Worm (Caenorhabditis elegans) whole organism, young adult: ENCODE data around the gene C26B2.8.

Experiments used
- C17E4.6 ChIP-seq: fragments of 200-800 bp; sonication (Bioruptor generic); IDR thresholded peaks from 2 replicates; pipeline ENCODE4 v1.3.6; 2022; ENCODE audit warnings: missing genetic modification reagents, missing genetic modification characterization, missing compliant biosample characterization
- F10E7.11 ChIP-seq: sonication (generic microtip); optimal IDR thresholded peaks from 2 replicates; lab custom pipeline; 2017; ENCODE audit warnings: mild to moderate bottlenecking, missing genetic modification characterization, moderate library complexity, missing compliant biosample characterization
- F22D6.2 ChIP-seq: sonication (generic microtip); optimal IDR thresholded peaks from 2 replicates; lab custom pipeline; 2016; ENCODE audit warnings: mild to moderate bottlenecking, missing genetic modification characterization, missing compliant biosample characterization
- F33H1.4 ChIP-seq: fragments of 200-800 bp; sonication (Bioruptor generic); IDR thresholded peaks from 2 replicates; pipeline ENCODE4 v1.3.6; 2022; ENCODE audit warnings: missing genetic modification reagents, missing genetic modification characterization, missing compliant biosample characterization
- F37B4.10 ChIP-seq: fragments of 200-800 bp; sonication (Bioruptor generic); IDR thresholded peaks from 2 replicates; pipeline ENCODE4 v1.3.6; 2022; ENCODE audit warnings: missing genetic modification characterization, missing compliant biosample characterization
- F52B5.7 ChIP-seq: sonication (generic microtip); optimal IDR thresholded peaks from 2 replicates; lab custom pipeline; 2016; ENCODE audit warnings: mild to moderate bottlenecking, missing genetic modification characterization, missing compliant biosample characterization
- F55B11.4 ChIP-seq: sonication (generic microtip); optimal IDR thresholded peaks from 2 replicates; lab custom pipeline; 2016; ENCODE audit warnings: missing compliant biosample characterization, missing genetic modification characterization, borderline replicate concordance; ENCODE audit not compliant: insufficient read depth
- F57C9.4 ChIP-seq: sonication (generic microtip); optimal IDR thresholded peaks from 2 replicates; lab custom pipeline; 2017; ENCODE audit warnings: mild to moderate bottlenecking, missing genetic modification characterization, missing compliant biosample characterization
- T07F8.4 ChIP-seq: sonication (generic microtip); optimal IDR thresholded peaks from 2 replicates; lab custom pipeline; 2016; ENCODE audit warnings: mild to moderate bottlenecking, missing genetic modification characterization, moderate library complexity, missing compliant biosample characterization
- Y53F4B.3 ChIP-seq: fragments of 200-800 bp; sonication (Bioruptor generic); IDR thresholded peaks from 2 replicates; pipeline ENCODE4 v1.3.6; 2022; ENCODE audit warnings: missing genetic modification reagents, missing genetic modification characterization, missing compliant biosample characterization
- akir-1 ChIP-seq: fragments of 200-800 bp; sonication (Bioruptor generic); optimal IDR thresholded peaks from 2 replicates; lab custom pipeline; 2018; ENCODE audit warnings: mild to moderate bottlenecking, missing genetic modification characterization, moderate library complexity, missing compliant biosample characterization
- attf-6 ChIP-seq: fragments of 200-800 bp; sonication (Bioruptor generic); IDR thresholded peaks from 2 replicates; pipeline ENCODE4 v1.3.6; 2022; ENCODE audit warnings: missing genetic modification reagents, missing genetic modification characterization, missing compliant biosample characterization
- ceh-100 ChIP-seq: fragments of 200-800 bp; sonication (Bioruptor generic); IDR thresholded peaks from 2 replicates; pipeline ENCODE4 v1.3.6; 2022; ENCODE audit warnings: missing genetic modification reagents, missing genetic modification characterization, missing compliant biosample characterization
- ceh-27 ChIP-seq: fragments of 200-800 bp; sonication (Bioruptor generic); optimal IDR thresholded peaks from 2 replicates; lab custom pipeline; 2018; ENCODE audit warnings: mild to moderate bottlenecking, missing genetic modification characterization, moderate library complexity, missing compliant biosample characterization
- ceh-91 ChIP-seq: fragments of 200-800 bp; sonication (Bioruptor generic); IDR thresholded peaks from 2 replicates; pipeline ENCODE4 v1.3.6; 2022; ENCODE audit warnings: missing genetic modification reagents, missing genetic modification characterization, missing compliant biosample characterization
- chd-7 ChIP-seq: sonication (generic microtip); optimal IDR thresholded peaks from 2 replicates; lab custom pipeline; 2016; ENCODE audit warnings: mild to moderate bottlenecking, missing genetic modification characterization, moderate library complexity, missing compliant biosample characterization
- die-1 ChIP-seq: sonication (generic microtip); optimal IDR thresholded peaks from 2 replicates; lab custom pipeline; 2016; ENCODE audit warnings: missing genotype, mild to moderate bottlenecking, missing genetic modification characterization, missing compliant biosample characterization
- dox-1 ChIP-seq: fragments of 200-800 bp; sonication (Bioruptor generic); IDR thresholded peaks from 2 replicates; pipeline ENCODE4 v1.3.6; 2022; ENCODE audit warnings: missing genetic modification reagents, missing genetic modification characterization, missing compliant biosample characterization
- efl-1 ChIP-seq: fragments of 150-350 bp; optimal IDR thresholded peaks from 2 replicates; lab custom pipeline; 2014; ENCODE audit warnings: missing biosample characterization, missing genetic modification reagents, missing genetic modification characterization
- egl-18 ChIP-seq: fragments of 200-800 bp; sonication (Bioruptor generic); IDR thresholded peaks from 2 replicates; pipeline ENCODE4 v1.3.6; 2022; ENCODE audit warnings: missing genetic modification reagents, missing genetic modification characterization, missing compliant biosample characterization
- ets-4 ChIP-seq: fragments of 200-800 bp; sonication (Bioruptor generic); optimal IDR thresholded peaks from 2 replicates; lab custom pipeline; 2018; ENCODE audit warnings: mild to moderate bottlenecking, missing genetic modification characterization, missing compliant biosample characterization
- fkh-3 ChIP-seq: sonication (generic microtip); optimal IDR thresholded peaks from 2 replicates; lab custom pipeline; 2016; ENCODE audit warnings: mild to moderate bottlenecking, missing genetic modification characterization, missing compliant biosample characterization
- gei-17 ChIP-seq: fragments of 200-800 bp; sonication (Bioruptor generic); optimal IDR thresholded peaks from 2 replicates; lab custom pipeline; 2018; ENCODE audit warnings: mild to moderate bottlenecking, missing genetic modification characterization, missing compliant biosample characterization
- hrde-1 ChIP-seq: sonication (generic microtip); optimal IDR thresholded peaks from 2 replicates; lab custom pipeline; 2016; ENCODE audit warnings: missing genetic modification characterization, mild to moderate bottlenecking, missing compliant biosample characterization, moderate library complexity, missing genotype, missing genetic modification reagents, borderline replicate concordance
- hsf-1 ChIP-seq: fragments of 200-800 bp; sonication (Bioruptor generic); IDR thresholded peaks from 2 replicates; pipeline ENCODE4 v1.3.6; 2022; ENCODE audit warnings: missing genetic modification reagents, missing genetic modification characterization, missing compliant biosample characterization
- let-607 ChIP-seq, 2 experiments: fragments of 200-800 bp in 1 of 2; sonication (Bioruptor generic) in 1 of 2; sonication (generic microtip) in 1 of 2; optimal IDR thresholded peaks; 2 replicates each; lab custom pipeline; 2016 to 2018; ENCODE audit warnings: mild to moderate bottlenecking in 2 of 2, missing compliant biosample characterization in 2 of 2, missing genetic modification characterization in 2 of 2, moderate library complexity in 2 of 2, missing genotype in 1 of 2
- lin-26 ChIP-seq: fragments of 200-800 bp; sonication (Bioruptor generic); IDR thresholded peaks from 2 replicates; pipeline ENCODE4 v1.3.6; 2022; ENCODE audit warnings: missing genetic modification reagents, missing genetic modification characterization, missing compliant biosample characterization
- lsl-1 ChIP-seq: fragments of 200-800 bp; sonication (Bioruptor generic); optimal IDR thresholded peaks from 2 replicates; lab custom pipeline; 2018; ENCODE audit warnings: mild to moderate bottlenecking, missing genetic modification characterization, moderate library complexity, missing compliant biosample characterization
- madf-3 ChIP-seq: fragments of 200-800 bp; sonication (Bioruptor generic); IDR thresholded peaks from 2 replicates; pipeline ENCODE4 v1.3.6; 2022; ENCODE audit warnings: missing genetic modification reagents, missing genetic modification characterization, missing compliant biosample characterization
- mcd-1 ChIP-seq: fragments of 200-800 bp; sonication (Bioruptor generic); IDR thresholded peaks from 2 replicates; pipeline ENCODE4 v1.3.6; 2022; ENCODE audit warnings: missing genetic modification reagents, missing genetic modification characterization, missing compliant biosample characterization
- nfya-1 ChIP-seq: sonication (generic microtip); optimal IDR thresholded peaks from 2 replicates; lab custom pipeline; 2017; ENCODE audit warnings: antibody characterized with exemption, missing compliant biosample characterization, missing genetic modification characterization, borderline replicate concordance; ENCODE audit not compliant: insufficient read depth
- nhr-80 ChIP-seq: sonication (generic microtip); optimal IDR thresholded peaks from 2 replicates; lab custom pipeline; 2016; ENCODE audit warnings: missing genetic modification characterization, missing compliant biosample characterization
- pbrm-1 ChIP-seq: fragments of 200-800 bp; sonication (Bioruptor generic); IDR thresholded peaks from 2 replicates; pipeline ENCODE4 v1.3.6; 2022; ENCODE audit warnings: missing genetic modification reagents, missing genetic modification characterization, missing compliant biosample characterization
- rpc-1 ChIP-seq, 2 experiments: fragments of 150-350 bp in 1 of 2; sonication (generic microtip) in 1 of 2; optimal IDR thresholded peaks; 2 replicates each; lab custom pipeline; 2014 to 2018; ENCODE audit warnings: missing biosample characterization in 1 of 2, missing genetic modification characterization in 1 of 2, missing genetic modification reagents in 1 of 2, missing genotype in 1 of 2
- snpc-1.3 ChIP-seq: sonication (generic microtip); optimal IDR thresholded peaks from 2 replicates; lab custom pipeline; 2017; ENCODE audit warnings: missing genetic modification characterization, mild to moderate bottlenecking, missing compliant biosample characterization, antibody characterized with exemption, moderate library complexity, missing genotype, missing genetic modification reagents; ENCODE audit not compliant: insufficient read depth
- snpc-4 ChIP-seq, 5 experiments: fragments of 150-350 bp in 1 of 5; sonication (generic microtip) in 4 of 5; optimal IDR thresholded peaks; 2 replicates each; lab custom pipeline; 2014 to 2018; ENCODE audit warnings: missing genetic modification characterization in 5 of 5, missing biosample characterization in 3 of 5, antibody characterized with exemption in 2 of 5, mild to moderate bottlenecking in 2 of 5, missing compliant biosample characterization in 2 of 5, missing genotype in 2 of 5, moderate library complexity in 2 of 5, missing genetic modification reagents in 1 of 5
- tlf-1 ChIP-seq: fragments of 200-800 bp; sonication (Bioruptor generic); optimal IDR thresholded peaks from 2 replicates; lab custom pipeline; 2018; ENCODE audit warnings: mild to moderate bottlenecking, missing genetic modification characterization, missing compliant biosample characterization
- xnd-1 ChIP-seq: sonication (generic microtip); optimal IDR thresholded peaks from 2 replicates; lab custom pipeline; 2016; ENCODE audit warnings: missing genotype, missing genetic modification reagents, missing genetic modification characterization, missing compliant biosample characterization
- zim-3 ChIP-seq: sonication (generic microtip); optimal IDR thresholded peaks from 2 replicates; lab custom pipeline; 2017; ENCODE audit warnings: mild to moderate bottlenecking, missing genetic modification characterization, moderate library complexity, missing compliant biosample characterization
- ztf-18 ChIP-seq: sonication (generic microtip); optimal IDR thresholded peaks from 2 replicates; lab custom pipeline; 2016; ENCODE audit warnings: missing genotype, mild to moderate bottlenecking, missing genetic modification characterization, missing compliant biosample characterization
- ztf-22 ChIP-seq: fragments of 200-800 bp; sonication (Bioruptor generic); optimal IDR thresholded peaks from 2 replicates; lab custom pipeline; 2018; ENCODE audit warnings: mild to moderate bottlenecking, missing genetic modification characterization, moderate library complexity, missing compliant biosample characterization
- ztf-28 ChIP-seq: fragments of 200-800 bp; sonication (Bioruptor generic); IDR thresholded peaks from 2 replicates; pipeline ENCODE4 v1.3.6; 2022; ENCODE audit warnings: missing genetic modification reagents, missing genetic modification characterization, missing compliant biosample characterization

Gene C26B2.8

DNA sequence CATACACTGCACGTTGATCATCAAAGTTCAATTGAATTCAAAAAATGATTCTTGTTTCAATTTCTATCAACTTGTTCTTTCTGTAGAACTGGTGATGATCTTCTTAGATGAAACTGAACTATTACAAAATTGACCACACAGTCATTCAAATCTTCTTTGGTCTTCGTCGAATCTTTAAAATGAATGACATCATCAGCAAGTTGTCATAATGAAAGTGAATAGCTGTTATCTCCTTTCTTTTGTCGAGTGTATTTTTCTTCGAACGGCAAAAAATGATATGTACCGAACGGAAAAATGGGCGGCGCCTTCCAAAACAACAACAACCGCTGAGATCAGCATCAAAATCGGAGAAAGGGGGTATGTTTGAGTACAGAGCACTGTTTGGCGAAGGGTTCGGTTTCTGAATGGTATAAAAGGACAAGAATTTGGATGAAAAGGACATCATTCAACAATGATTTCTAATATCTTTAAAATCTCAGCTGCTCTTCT lies 36.5 kb upstream of the C26B2.8 start, which contains the start of gene ora-1:
ora-1 (plus strand) TSS at position 439 of the 489 bp plus-strand sequence.
- TF ChIP-seq ztf-28 (GFP tag; lab: Robert Waterston, UW): no peak
- TF ChIP-seq pbrm-1: no peak
- TF ChIP-seq lsl-1 (GFP tag; lab: Kevin White, UChicago): no peak
- no peak for TF ChIP-seq dox-1 (GFP tag; lab: Robert Waterston, UW)
- TF ChIP-seq die-1 (tag; lab: Kevin White, UChicago): no peak
- no peak for TF ChIP-seq chd-7 (tag; lab: Kevin White, UChicago)
- no peak for TF ChIP-seq ceh-100 (GFP tag; lab: Robert Waterston, UW)
- no peak for TF ChIP-seq F22D6.2 (tag; lab: Kevin White, UChicago)
- no peak for TF ChIP-seq F52B5.7 (tag; lab: Kevin White, UChicago)
- no peak for TF ChIP-seq snpc-4 (GFP tag; optimal IDR thresholded peaks at IDR 0.05; lab: Kevin White, UChicago)
- TF ChIP-seq snpc-4 (tag; optimal IDR thresholded peaks at IDR 0.05; lab: Kevin White, UChicago): no peak
- TF ChIP-seq hsf-1 (GFP tag; lab: Robert Waterston, UW): no peak
- no peak for TF ChIP-seq T07F8.4 (tag; lab: Kevin White, UChicago)
- TF ChIP-seq Y53F4B.3 (GFP tag; lab: Robert Waterston, UW): no peak
- no peak for TF ChIP-seq F10E7.11 (tag; lab: Kevin White, UChicago)
- no peak for TF ChIP-seq hrde-1 (tag; lab: Kevin White, UChicago)
- no peak for TF ChIP-seq F57C9.4 (tag; lab: Kevin White, UChicago)

DNA sequence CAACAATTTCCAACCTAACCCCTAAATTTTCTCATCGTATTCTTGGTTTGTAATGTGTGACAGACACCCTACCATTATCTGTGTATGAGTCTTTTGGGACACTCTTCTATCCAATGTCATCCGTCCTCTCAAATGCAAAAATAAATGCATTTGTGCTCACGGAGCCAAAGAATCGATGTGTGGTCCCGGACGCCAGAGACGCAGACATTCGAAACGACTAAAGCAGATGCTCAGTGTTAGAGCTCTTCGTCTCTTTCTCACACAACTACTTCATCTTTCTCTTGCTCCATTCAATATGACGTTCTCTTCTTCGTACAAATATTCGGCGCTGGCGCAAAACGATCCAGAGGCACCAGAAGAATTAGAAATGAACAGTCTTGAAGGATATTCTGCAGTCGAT lies 34.4 kb upstream of the C26B2.8 start, which contains the start of gene unc-24:
unc-24 (plus strand) TSS at position 283 of the 400 bp plus-strand sequence.
- TF ChIP-seq F55B11.4 (tag; lab: Kevin White, UChicago): no peak
- no peak for TF ChIP-seq dox-1 (GFP tag; lab: Robert Waterston, UW)
- no peak for TF ChIP-seq tlf-1 (GFP tag; lab: Kevin White, UChicago)
- no peak for TF ChIP-seq ceh-100 (GFP tag; lab: Robert Waterston, UW)
- no peak for TF ChIP-seq nhr-80 (tag; lab: Kevin White, UChicago)
- TF ChIP-seq nfya-1 (tag; lab: Kevin White, UChicago): no peak
- TF ChIP-seq lsl-1 (GFP tag; lab: Kevin White, UChicago): no peak
- no peak for TF ChIP-seq ceh-91
- TF ChIP-seq snpc-1.3 (tag; lab: Kevin White, UChicago): no peak
- no peak for TF ChIP-seq F10E7.11 (tag; lab: Kevin White, UChicago)
- TF ChIP-seq attf-6 (GFP tag; lab: Robert Waterston, UW): no peak
- TF ChIP-seq Y53F4B.3 (GFP tag; lab: Robert Waterston, UW): no peak
- no peak for TF ChIP-seq mcd-1 (GFP tag; lab: Robert Waterston, UW)
- TF ChIP-seq ztf-18 (tag; lab: Kevin White, UChicago): no peak
- no peak for TF ChIP-seq fkh-3 (tag; lab: Kevin White, UChicago)

DNA sequence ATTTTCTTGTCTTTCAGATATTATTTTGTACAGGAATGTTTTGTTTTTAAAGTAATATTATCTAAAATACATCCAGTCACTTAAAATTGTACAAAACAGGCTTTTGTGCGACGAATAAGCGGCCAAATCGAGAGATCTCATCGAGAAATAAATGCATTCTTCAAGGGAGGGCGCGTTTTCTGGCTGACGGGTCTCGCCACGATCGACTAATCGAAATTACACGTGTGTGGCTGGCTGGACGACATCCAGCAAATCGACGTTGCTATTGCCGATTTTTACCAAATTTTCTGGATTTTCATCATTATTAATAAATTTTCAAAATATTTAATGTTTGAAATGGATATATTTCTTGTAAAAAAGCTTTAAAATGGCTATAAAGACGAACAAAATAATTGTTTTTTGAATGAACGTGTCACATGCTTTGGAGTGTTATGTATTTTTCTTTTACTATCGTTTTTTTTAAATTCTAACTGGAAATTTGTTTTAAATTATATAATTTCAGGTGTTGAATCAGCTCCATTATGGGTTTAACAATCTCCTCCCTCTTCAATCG lies 31.8 kb upstream of the C26B2.8 start, which contains the start of gene arf-5:
arf-5 (plus strand) TSS at position 503 of the 553 bp plus-strand sequence.
- TF ChIP-seq egl-18 (GFP tag; lab: Robert Waterston, UW) (no peak), akir-1 (GFP tag; lab: Kevin White, UChicago) (no peak), F33H1.4 (peak; percentile 73), let-607 (tag; optimal IDR thresholded peaks at IDR 0.05; lab: Kevin White, UChicago) (peak; percentile 70 to 88), gei-17 (no peak), madf-3 (GFP tag; lab: Robert Waterston, UW) (no peak), C17E4.6 (GFP tag; lab: Robert Waterston, UW) (no peak), ztf-22 (no peak), lin-26 (GFP tag; lab: Robert Waterston, UW) (no peak), efl-1 (GFP tag; lab: Kevin White, UChicago) (peak; percentile 11), ets-4 (GFP tag; lab: Kevin White, UChicago) (no peak), fkh-3 (tag; lab: Kevin White, UChicago) (no peak), xnd-1 (tag; lab: Kevin White, UChicago) (no peak), rpc-1 (optimal IDR thresholded peaks at IDR 0.05; lab: Kevin White, UChicago) (no peak), rpc-1 (tag; optimal IDR thresholded peaks at IDR 0.05; lab: Kevin White, UChicago) (no peak), ceh-27 (GFP tag; lab: Kevin White, UChicago) (peak; percentile 13), F37B4.10 (GFP tag; lab: Robert Waterston, UW) (no peak), nhr-80 (tag; lab: Kevin White, UChicago) (peak; percentile 2), zim-3 (tag; lab: Kevin White, UChicago) (no peak), mcd-1 (GFP tag; lab: Robert Waterston, UW) (no peak)
